Worm (Caenorhabditis elegans): Measurements from ENCODE around the gene hmp-1.

DNA sequence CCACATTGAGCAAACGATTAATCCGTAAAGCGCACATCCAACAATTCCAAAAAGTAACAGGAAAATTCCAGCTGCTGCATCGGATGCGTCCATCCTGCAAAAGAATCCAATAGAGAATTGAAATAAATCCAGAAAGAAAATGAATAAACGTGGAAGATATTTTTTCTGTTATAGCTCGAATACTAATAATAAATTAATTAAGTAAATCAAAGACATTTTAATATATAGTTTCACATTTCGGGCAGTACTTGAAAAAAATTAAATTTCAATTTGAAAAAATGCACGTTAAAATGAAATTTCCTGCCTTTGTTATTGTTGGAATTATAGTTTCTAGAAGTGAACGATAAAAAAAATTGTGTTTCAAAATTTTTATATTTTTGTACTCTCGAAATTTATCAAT lies 22.5 kb downstream of the hmp-1 start, which contains the start of gene R13H4.7:
- TF ChIP-seq pqm-1 (tag; optimal IDR thresholded peaks at IDR 0.05) (no peak), sox-2 (GFP tag; IDR thresholded peaks at IDR 0.05) (no peak), sox-4 (tag; optimal IDR thresholded peaks at IDR 0.05) (no peak)

Data from whole organism, late embryonic.